Fruit fly (Drosophila melanogaster) whole organism, prepupa: Measurements from ENCODE around the gene shep.
A peak's percentile ranks its signal among the peaks of the same experiment; 100 is the strongest.

Experiments
- CG10669 ChIP-seq: fragments of 200-800 bp; sonication (Bioruptor generic); optimal IDR thresholded peaks from 3 replicates; lab custom pipeline; 2018; ENCODE audit warnings: missing biosample characterization, mild to moderate bottlenecking, missing genetic modification characterization, moderate library complexity
- CG11762 ChIP-seq: fragments of 200-800 bp; sonication (Bioruptor generic); optimal IDR thresholded peaks from 3 replicates; lab custom pipeline; 2016; ENCODE audit warnings: missing biosample characterization, missing genetic modification characterization; ENCODE audit not compliant: insufficient read depth
- Lpt ChIP-seq: fragments of 200-800 bp; sonication (Bioruptor generic); optimal IDR thresholded peaks from 3 replicates; lab custom pipeline; 2016; ENCODE audit warnings: missing biosample characterization, missing genetic modification characterization

DNA sequence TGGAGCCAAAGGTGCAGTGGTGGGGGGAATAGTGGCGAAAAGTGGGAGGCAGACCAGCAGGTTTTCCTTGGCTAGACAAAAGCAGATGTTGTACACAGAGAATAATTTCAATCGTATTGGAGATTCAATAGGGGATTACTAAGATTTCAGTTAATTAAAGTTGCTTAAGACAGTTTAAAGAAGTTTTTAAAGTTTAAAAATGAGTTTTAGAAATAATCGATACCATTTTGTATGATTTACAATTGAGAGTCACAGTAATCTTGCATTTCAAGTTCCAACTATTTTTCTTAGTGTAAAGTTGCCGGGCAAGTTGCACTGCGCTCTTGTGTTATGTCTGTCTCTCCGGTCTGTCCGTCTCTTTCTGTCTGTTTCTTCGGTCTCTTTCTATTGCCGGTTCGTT lies 28.9 kb downstream of the shep start:
- TF ChIP-seq CG11762 (GFP tag; lab: Kevin White, UChicago) = peak; percentile 96
- peak; percentile 93 for TF ChIP-seq CG10669
- TF ChIP-seq Lpt = peak; percentile 98
